Worm (Caenorhabditis elegans) whole organism, young adult: ENCODE results near the gene F42A6.1.

Experiments used
- B0035.1 ChIP-seq: sonication (generic microtip); optimal IDR thresholded peaks from 2 replicates; lab custom pipeline; 2016; ENCODE audit warnings: missing genetic modification characterization, mild to moderate bottlenecking, missing compliant biosample characterization, missing genotype, missing genetic modification reagents
- F23B12.7 ChIP-seq: sonication (generic microtip); optimal IDR thresholded peaks from 2 replicates; lab custom pipeline; 2017; ENCODE audit warnings: missing genetic modification characterization, mild to moderate bottlenecking, missing compliant biosample characterization, antibody characterized with exemption, moderate library complexity; ENCODE audit not compliant: insufficient read depth
- F37B4.10 ChIP-seq: fragments of 200-800 bp; sonication (Bioruptor generic); IDR thresholded peaks from 2 replicates; pipeline ENCODE4 v1.3.6; 2022; ENCODE audit warnings: missing genetic modification characterization, missing compliant biosample characterization
- F49E8.2 ChIP-seq: sonication (generic microtip); optimal IDR thresholded peaks from 3 replicates; lab custom pipeline; 2017; ENCODE audit warnings: missing genetic modification characterization, mild to moderate bottlenecking, missing compliant biosample characterization, antibody characterized with exemption, moderate library complexity; ENCODE audit not compliant: insufficient read depth
- T26A5.8 ChIP-seq: sonication (generic microtip); optimal IDR thresholded peaks from 2 replicates; lab custom pipeline; 2016; ENCODE audit warnings: missing genetic modification characterization, missing compliant biosample characterization
- Y53F4B.3 ChIP-seq: fragments of 200-800 bp; sonication (Bioruptor generic); IDR thresholded peaks from 2 replicates; pipeline ENCODE4 v1.3.6; 2022; ENCODE audit warnings: missing genetic modification reagents, missing genetic modification characterization, missing compliant biosample characterization
- Y95B8A.8 ChIP-seq: fragments of 200-800 bp; sonication (Bioruptor generic); IDR thresholded peaks from 2 replicates; pipeline ENCODE4 v1.3.6; 2022; ENCODE audit warnings: missing genetic modification reagents, missing genetic modification characterization, missing compliant biosample characterization
- attf-3 ChIP-seq: fragments of 200-800 bp; sonication (Bioruptor generic); conservative IDR thresholded peaks from 2 replicates; pipeline ENCODE4 v1.3.6; 2022; ENCODE audit warnings: missing genetic modification reagents, missing genetic modification characterization, missing compliant biosample characterization
- attf-5 ChIP-seq: fragments of 200-800 bp; sonication (Bioruptor generic); optimal IDR thresholded peaks from 2 replicates; lab custom pipeline; 2018; ENCODE audit warnings: mild to moderate bottlenecking, missing genetic modification characterization, missing compliant biosample characterization
- bed-1 ChIP-seq: fragments of 200-800 bp; sonication (Bioruptor generic); IDR thresholded peaks from 2 replicates; pipeline ENCODE4 v1.3.6; 2022; ENCODE audit warnings: missing genetic modification reagents, missing genetic modification characterization, missing compliant biosample characterization
- ceh-100 ChIP-seq: fragments of 200-800 bp; sonication (Bioruptor generic); IDR thresholded peaks from 2 replicates; pipeline ENCODE4 v1.3.6; 2022; ENCODE audit warnings: missing genetic modification reagents, missing genetic modification characterization, missing compliant biosample characterization
- ceh-58 ChIP-seq: fragments of 200-800 bp; sonication (Bioruptor generic); IDR thresholded peaks from 2 replicates; pipeline ENCODE4 v1.3.6; 2022; ENCODE audit warnings: missing genetic modification characterization, missing compliant biosample characterization
- dox-1 ChIP-seq: fragments of 200-800 bp; sonication (Bioruptor generic); IDR thresholded peaks from 2 replicates; pipeline ENCODE4 v1.3.6; 2022; ENCODE audit warnings: missing genetic modification reagents, missing genetic modification characterization, missing compliant biosample characterization
- efl-1 ChIP-seq: fragments of 150-350 bp; optimal IDR thresholded peaks from 2 replicates; lab custom pipeline; 2014; ENCODE audit warnings: missing biosample characterization, missing genetic modification reagents, missing genetic modification characterization
- egrh-3 ChIP-seq: fragments of 200-800 bp; sonication (Bioruptor generic); IDR thresholded peaks from 2 replicates; pipeline ENCODE4 v1.3.6; 2022; ENCODE audit warnings: missing genetic modification reagents, missing genetic modification characterization, missing compliant biosample characterization
- him-1 ChIP-seq: sonication (generic microtip); optimal IDR thresholded peaks from 2 replicates; lab custom pipeline; 2016; ENCODE audit warnings: missing genotype, missing genetic modification reagents, missing genetic modification characterization, missing compliant biosample characterization
- hlh-26 ChIP-seq: fragments of 200-800 bp; sonication (Bioruptor generic); conservative IDR thresholded peaks from 2 replicates; pipeline ENCODE4 v1.3.6; 2022; ENCODE audit warnings: missing genetic modification reagents, missing genetic modification characterization, missing compliant biosample characterization
- hmg-1.2 ChIP-seq: fragments of 200-800 bp; sonication (Bioruptor generic); IDR thresholded peaks from 2 replicates; pipeline ENCODE4 v1.3.6; 2022; ENCODE audit warnings: missing genetic modification reagents, missing genetic modification characterization, missing compliant biosample characterization
- lin-26 ChIP-seq: fragments of 200-800 bp; sonication (Bioruptor generic); IDR thresholded peaks from 2 replicates; pipeline ENCODE4 v1.3.6; 2022; ENCODE audit warnings: missing genetic modification reagents, missing genetic modification characterization, missing compliant biosample characterization
- lin-40 ChIP-seq: sonication (generic microtip); optimal IDR thresholded peaks from 2 replicates; lab custom pipeline; 2016; ENCODE audit warnings: missing genetic modification characterization, mild to moderate bottlenecking, missing compliant biosample characterization, missing genotype, missing genetic modification reagents
- madf-10 ChIP-seq: sonication (generic microtip); optimal IDR thresholded peaks from 2 replicates; lab custom pipeline; 2016; ENCODE audit warnings: mild to moderate bottlenecking, missing genetic modification characterization, missing compliant biosample characterization
- madf-3 ChIP-seq: fragments of 200-800 bp; sonication (Bioruptor generic); IDR thresholded peaks from 2 replicates; pipeline ENCODE4 v1.3.6; 2022; ENCODE audit warnings: missing genetic modification reagents, missing genetic modification characterization, missing compliant biosample characterization
- madf-6 ChIP-seq: fragments of 200-800 bp; sonication (Bioruptor generic); IDR thresholded peaks from 2 replicates; pipeline ENCODE4 v1.3.6; 2022; ENCODE audit warnings: missing genetic modification reagents, missing genetic modification characterization, missing compliant biosample characterization
- mcd-1 ChIP-seq: fragments of 200-800 bp; sonication (Bioruptor generic); IDR thresholded peaks from 2 replicates; pipeline ENCODE4 v1.3.6; 2022; ENCODE audit warnings: missing genetic modification reagents, missing genetic modification characterization, missing compliant biosample characterization
- nfyb-1 ChIP-seq: fragments of 200-800 bp; sonication (Bioruptor generic); IDR thresholded peaks from 2 replicates; pipeline ENCODE4 v1.3.6; 2022; ENCODE audit warnings: missing genetic modification reagents, missing genetic modification characterization, missing compliant biosample characterization
- nhr-90 ChIP-seq: sonication (generic microtip); optimal IDR thresholded peaks from 2 replicates; lab custom pipeline; 2016; ENCODE audit warnings: missing genotype, mild to moderate bottlenecking, missing genetic modification characterization, missing compliant biosample characterization
- pbrm-1 ChIP-seq: fragments of 200-800 bp; sonication (Bioruptor generic); IDR thresholded peaks from 2 replicates; pipeline ENCODE4 v1.3.6; 2022; ENCODE audit warnings: missing genetic modification reagents, missing genetic modification characterization, missing compliant biosample characterization
- rcor-1 ChIP-seq: fragments of 200-800 bp; sonication (Bioruptor generic); IDR thresholded peaks from 2 replicates; pipeline ENCODE4 v1.3.6; 2022; ENCODE audit warnings: missing genetic modification reagents, missing genetic modification characterization, missing compliant biosample characterization
- sdz-38 ChIP-seq: sonication (generic microtip); optimal IDR thresholded peaks from 2 replicates; lab custom pipeline; 2016; ENCODE audit warnings: missing genotype, missing genetic modification characterization, missing compliant biosample characterization
- snpc-1.1 ChIP-seq: sonication (generic microtip); optimal IDR thresholded peaks from 2 replicates; lab custom pipeline; 2017; ENCODE audit warnings: missing genetic modification characterization, mild to moderate bottlenecking, missing compliant biosample characterization, antibody characterized with exemption, moderate library complexity, missing genotype, missing genetic modification reagents; ENCODE audit not compliant: insufficient read depth
- zfh-2 ChIP-seq: fragments of 200-800 bp; sonication (Bioruptor generic); conservative IDR thresholded peaks from 2 replicates; pipeline ENCODE4 v1.3.6; 2022; ENCODE audit warnings: missing genetic modification reagents, missing genetic modification characterization, missing compliant biosample characterization

Gene F42A6.1

ce11 chrIV:3338676-3339075 is 16.2 kb upstream of the F42A6.1 start, which contains the start of gene hrpa-1 (continued):
- peak; percentile 76 for TF ChIP-seq efl-1 (GFP tag; lab: Kevin White, UChicago)
- TF ChIP-seq lin-40 (tag; lab: Kevin White, UChicago), result peak; percentile 71
- TF ChIP-seq nfyb-1 (GFP tag; lab: Robert Waterston, UW), result 0 out of 2 replicates have a peak, but pooled peaks have one; percentile 14
- no peak for TF ChIP-seq zfh-2 (GFP tag; lab: Robert Waterston, UW)
- TF ChIP-seq attf-3, result peak; percentile 49; the same call in 1 of the 2 replicates
- TF ChIP-seq pbrm-1, result peak; percentile 44; the same call in 1 of the 2 replicates
- TF ChIP-seq snpc-1.1, result peak; percentile 4
- TF ChIP-seq bed-1 (GFP tag; lab: Robert Waterston, UW), result no peak
- TF ChIP-seq mcd-1 (GFP tag; lab: Robert Waterston, UW), result peak; percentile 87
- peak; percentile 33 for TF ChIP-seq F49E8.2
- TF ChIP-seq madf-6 (GFP tag; lab: Robert Waterston, UW), result peak; percentile 61
- peak; percentile 99 for TF ChIP-seq madf-3 (GFP tag; lab: Robert Waterston, UW)
- TF ChIP-seq rcor-1 (GFP tag; lab: Robert Waterston, UW), result peak; percentile 57
- peak; percentile 79 for TF ChIP-seq dox-1 (GFP tag; lab: Robert Waterston, UW)
- TF ChIP-seq him-1 (tag; lab: Kevin White, UChicago), result peak; percentile 9
- peak; percentile 51 for TF ChIP-seq madf-10 (tag; lab: Kevin White, UChicago)
- peak; percentile 26; the same call in 1 of the 2 replicates for TF ChIP-seq Y95B8A.8
- TF ChIP-seq, all 124 proteins: peak for 35

DNA sequence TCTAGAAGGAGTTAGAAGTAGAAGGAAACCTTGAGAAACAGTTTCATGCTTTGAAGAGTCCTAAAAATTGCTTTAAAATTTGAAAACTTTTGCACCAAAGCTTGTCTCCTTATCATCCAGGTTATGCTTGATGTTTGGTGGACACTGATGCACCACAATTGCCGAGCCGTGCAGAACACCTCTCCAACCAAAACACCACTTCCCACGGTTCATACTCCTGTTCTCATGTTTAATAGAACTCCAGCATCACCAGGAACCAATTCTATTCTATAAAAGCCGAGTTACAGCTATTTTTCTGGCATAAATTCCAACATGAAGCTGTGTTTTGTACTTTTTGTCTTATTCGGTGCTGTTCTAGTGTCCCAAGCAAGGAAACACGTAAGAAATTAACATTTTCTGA is 13.7 kb upstream of the F42A6.1 start, which contains the start of gene F42A6.2:
TSS of gene F42A6.2 (plus strand) at position 301 of the 400 bp plus-strand sequence.
- no peak for TF ChIP-seq attf-5
- TF ChIP-seq T26A5.8 (tag; lab: Kevin White, UChicago), result no peak
- no peak for TF ChIP-seq hmg-1.2 (GFP tag; lab: Robert Waterston, UW)
- no peak for TF ChIP-seq nhr-90 (tag; lab: Kevin White, UChicago)
- TF ChIP-seq ceh-58 (GFP tag; lab: Robert Waterston, UW), result no peak
- no peak for TF ChIP-seq lin-26 (GFP tag; lab: Robert Waterston, UW)
- no peak for TF ChIP-seq ceh-100 (GFP tag; lab: Robert Waterston, UW)
- TF ChIP-seq Y53F4B.3 (GFP tag; lab: Robert Waterston, UW), result no peak
- TF ChIP-seq zfh-2 (GFP tag; lab: Robert Waterston, UW), result no peak
- TF ChIP-seq pbrm-1, result no peak
- TF ChIP-seq B0035.1 (tag; lab: Kevin White, UChicago), result no peak
- TF ChIP-seq sdz-38 (tag; lab: Kevin White, UChicago), result no peak

DNA sequence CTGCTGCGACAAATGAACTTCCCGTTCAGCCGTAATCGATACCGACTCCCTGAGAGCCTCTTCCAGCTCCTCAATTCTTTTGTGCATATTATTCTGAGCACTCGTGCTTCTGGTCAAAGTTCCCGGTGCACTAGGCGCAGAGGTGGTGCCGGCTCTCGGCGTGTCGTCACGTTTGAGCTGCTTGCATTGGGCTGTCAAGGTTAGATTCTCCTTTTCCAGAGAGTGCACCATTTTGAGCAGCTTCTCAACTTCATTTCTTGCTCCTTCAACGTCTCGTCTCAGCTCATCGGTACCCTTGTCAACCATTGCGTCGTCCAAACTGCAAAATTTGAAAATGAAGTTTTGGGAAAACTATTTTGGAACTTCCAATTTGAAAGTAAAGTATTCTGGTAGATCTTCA is 9.4 kb upstream of the F42A6.1 start:
- TF ChIP-seq F37B4.10 (GFP tag; lab: Robert Waterston, UW) (no peak), zfh-2 (GFP tag; lab: Robert Waterston, UW) (peak; percentile 31; the same call in 1 of the 2 replicates), dox-1 (GFP tag; lab: Robert Waterston, UW) (peak; percentile 7; the same call in 1 of the 2 replicates)

DNA sequence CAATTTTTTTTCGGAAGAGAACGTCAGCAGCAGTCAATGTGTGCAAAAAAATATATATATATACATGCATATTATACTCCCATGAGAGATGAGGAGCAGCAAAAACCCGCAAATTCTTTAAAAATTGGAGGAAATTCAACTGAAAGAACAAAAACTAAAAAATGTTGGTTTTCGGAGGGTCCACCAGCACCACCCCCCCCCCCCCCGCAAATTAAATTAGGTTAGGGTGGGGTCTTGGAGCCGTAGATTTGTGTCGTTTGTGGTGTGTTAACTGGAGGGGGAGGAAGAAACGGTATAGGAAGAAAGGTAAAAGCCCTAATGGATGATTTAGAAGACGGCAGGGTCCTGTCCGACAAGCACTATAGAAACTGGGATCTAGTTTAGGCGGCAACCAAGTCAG is 6.5 kb upstream of the F42A6.1 start:
- TF ChIP-seq F23B12.7 (no peak), egrh-3 (peak; percentile 74; the same call in 1 of the 2 replicates), zfh-2 (GFP tag; lab: Robert Waterston, UW) (peak; percentile 69; the same call in 1 of the 2 replicates), madf-10 (tag; lab: Kevin White, UChicago) (no peak)

DNA sequence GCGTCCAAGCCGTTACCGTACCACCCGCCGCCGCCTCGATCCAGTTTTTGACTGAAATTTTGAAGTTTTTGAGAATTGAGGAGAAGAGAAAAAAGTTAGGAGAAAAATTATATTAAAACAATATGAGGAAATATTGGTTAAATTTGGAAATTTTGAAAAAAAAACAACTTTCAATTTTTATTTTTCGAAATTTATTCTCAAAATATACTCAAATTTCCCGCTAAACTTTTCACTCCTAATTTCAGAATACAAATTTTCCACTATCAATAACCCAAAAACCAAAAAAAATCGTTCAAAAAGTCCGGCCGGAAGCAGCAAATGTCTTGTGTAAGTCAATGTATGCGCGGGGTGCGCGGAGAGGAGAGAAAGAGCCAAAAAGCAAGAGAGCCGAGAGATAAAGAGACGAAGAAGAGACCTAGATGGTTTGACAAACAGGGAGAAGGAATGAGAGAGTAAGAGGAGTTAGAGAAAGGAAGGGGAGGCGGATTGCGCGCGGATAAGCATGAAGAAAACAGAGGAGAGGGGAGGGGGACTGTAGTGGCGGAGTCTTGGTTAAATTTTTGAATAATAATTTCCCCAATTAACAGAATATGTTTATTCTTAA is 4.8 kb upstream of the F42A6.1 start, which contains the start of gene elks-1:
TSS of gene elks-1 (minus strand) at position 51 of the 604 bp plus-strand sequence.
- no peak for TF ChIP-seq hlh-26 (GFP tag; lab: Robert Waterston, UW)
- TF ChIP-seq hmg-1.2 (GFP tag; lab: Robert Waterston, UW), result peak; percentile 49; the same call in 1 of the 2 replicates
